Fruit fly (Drosophila melanogaster): ENCODE results near the gene CheA87a.

DNA sequence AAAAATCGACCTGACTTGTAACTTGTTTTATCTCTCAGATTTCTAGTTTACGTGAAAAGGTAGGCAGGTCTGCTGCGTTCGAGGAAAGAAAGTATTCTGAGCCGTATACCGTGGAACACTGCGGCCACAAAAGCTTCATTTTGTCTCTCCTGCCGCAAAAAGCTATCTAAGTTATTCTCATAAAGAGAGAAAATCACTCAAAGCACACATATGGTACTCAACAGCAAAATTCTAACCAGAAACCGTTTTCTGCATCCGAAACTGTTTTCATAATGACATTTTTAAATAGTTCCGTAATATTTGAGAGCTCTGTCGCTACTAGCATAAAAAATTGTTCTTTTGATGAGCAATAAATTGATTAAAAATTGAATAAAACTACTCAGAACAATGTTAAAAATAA lies 10.2 kb downstream of the CheA87a start, which contains the start of the genes CG9813 and CG8870:
- no peak for TF ChIP-seq Myc (optimal IDR thresholded peaks at IDR 0.05)
- no peak for TF ChIP-seq insv (optimal IDR thresholded peaks at IDR 0.05)
- TF ChIP-seq ttk (optimal IDR thresholded peaks at IDR 0.05) = no peak
- no peak for TF ChIP-seq h (optimal IDR thresholded peaks at IDR 0.05)
